Worm (Caenorhabditis elegans): ENCODE data around the gene C25E10.12.

The C25E10.12 gene

ce11 chrV:9065915-9066314, 3.7 kb upstream of the C25E10.12 start:
- TF ChIP-seq F13C5.2 (tag; optimal IDR thresholded peaks at IDR 0.05) (no peak), ets-7 (tag; optimal IDR thresholded peaks at IDR 0.05) (no peak), B0310.2 (tag; optimal IDR thresholded peaks at IDR 0.05) (no peak), scrt-1 (GFP tag; IDR thresholded peaks at IDR 0.05) (no peak), pes-1 (GFP tag; IDR thresholded peaks at IDR 0.05) (no peak), ceh-36 (tag; optimal IDR thresholded peaks at IDR 0.05) (no peak), hmbx-1 (tag; optimal IDR thresholded peaks at IDR 0.05) (no peak), ama-1 (optimal IDR thresholded peaks at IDR 0.05) (no peak), ceh-13 (GFP tag; optimal IDR thresholded peaks at IDR 0.05) (no peak), flt-1 (GFP tag; IDR thresholded peaks at IDR 0.05) (no peak), aly-1 (tag; optimal IDR thresholded peaks at IDR 0.05) (no peak), tbx-37 (GFP tag; conservative IDR thresholded peaks at IDR 0.05) (no peak), tra-4 (tag; optimal IDR thresholded peaks at IDR 0.05) (no peak), hnd-1 (tag; optimal IDR thresholded peaks at IDR 0.05) (no peak), tbx-11 (GFP tag; IDR thresholded peaks at IDR 0.05) (no peak)

- TF ChIP-seq ets-7 (tag; optimal IDR thresholded peaks at IDR 0.05) (no peak), sea-1 (GFP tag; conservative IDR thresholded peaks at IDR 0.05) (no peak), ceh-13 (GFP tag; optimal IDR thresholded peaks at IDR 0.05) (no peak), tbx-37 (GFP tag; conservative IDR thresholded peaks at IDR 0.05) (no peak), F13C5.2 (tag; optimal IDR thresholded peaks at IDR 0.05) (no peak), pes-1 (GFP tag; IDR thresholded peaks at IDR 0.05) (no peak), ama-1 (optimal IDR thresholded peaks at IDR 0.05) (no peak), flt-1 (GFP tag; IDR thresholded peaks at IDR 0.05) (no peak), tbx-11 (GFP tag; IDR thresholded peaks at IDR 0.05) (no peak), tra-4 (tag; optimal IDR thresholded peaks at IDR 0.05) (no peak), aly-1 (tag; optimal IDR thresholded peaks at IDR 0.05) (no peak), hmbx-1 (tag; optimal IDR thresholded peaks at IDR 0.05) (no peak)
Measured at ce11 chrV:9065001-9065400, 2.8 kb upstream of the C25E10.12 start.

ce11 chrV:9063134-9063533, 893 bp upstream of the C25E10.12 start:
- TF ChIP-seq B0310.2 (tag; optimal IDR thresholded peaks at IDR 0.05): no peak

DNA sequence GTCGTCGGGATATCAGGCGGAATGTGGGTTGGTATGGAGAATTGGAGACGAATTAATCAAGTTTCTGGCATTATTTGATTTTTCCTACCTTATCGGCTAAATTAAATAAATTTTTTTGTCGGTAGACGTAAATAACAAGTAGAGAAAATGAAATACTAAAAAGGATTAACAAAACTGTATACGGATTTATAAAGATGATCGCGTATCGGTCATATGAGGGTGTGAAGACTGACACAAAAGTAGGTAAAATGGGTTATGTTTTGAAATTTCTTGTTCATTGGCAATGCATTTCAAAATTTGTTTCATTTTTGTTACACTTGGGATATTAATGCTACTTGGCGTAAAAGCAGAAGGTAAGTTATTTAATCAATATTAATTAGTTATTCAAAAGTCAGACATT, 2.8 kb downstream of the C25E10.12 start, which contains the start of the genes C25E10.16 and C25E10.13:
Gene C25E10.16, minus strand, starts transcription at position 101 of the 400 bp plus-strand sequence.
Gene C25E10.13, plus strand, starts transcription at position 256 of the 400 bp plus-strand sequence.
- TF ChIP-seq hmbx-1 (tag; optimal IDR thresholded peaks at IDR 0.05): no peak
- TF ChIP-seq tra-4 (tag; optimal IDR thresholded peaks at IDR 0.05): no peak
- TF ChIP-seq scrt-1 (GFP tag; IDR thresholded peaks at IDR 0.05): no peak
- TF ChIP-seq tbx-11 (GFP tag; IDR thresholded peaks at IDR 0.05): no peak
- no peak for TF ChIP-seq hnd-1 (tag; optimal IDR thresholded peaks at IDR 0.05)
- no peak for TF ChIP-seq ama-1 (optimal IDR thresholded peaks at IDR 0.05)
- no peak for TF ChIP-seq ceh-36 (tag; optimal IDR thresholded peaks at IDR 0.05)
- no peak for TF ChIP-seq F13C5.2 (tag; optimal IDR thresholded peaks at IDR 0.05)
- TF ChIP-seq ets-7 (tag; optimal IDR thresholded peaks at IDR 0.05): no peak
- no peak for TF ChIP-seq pes-1 (GFP tag; IDR thresholded peaks at IDR 0.05)

DNA sequence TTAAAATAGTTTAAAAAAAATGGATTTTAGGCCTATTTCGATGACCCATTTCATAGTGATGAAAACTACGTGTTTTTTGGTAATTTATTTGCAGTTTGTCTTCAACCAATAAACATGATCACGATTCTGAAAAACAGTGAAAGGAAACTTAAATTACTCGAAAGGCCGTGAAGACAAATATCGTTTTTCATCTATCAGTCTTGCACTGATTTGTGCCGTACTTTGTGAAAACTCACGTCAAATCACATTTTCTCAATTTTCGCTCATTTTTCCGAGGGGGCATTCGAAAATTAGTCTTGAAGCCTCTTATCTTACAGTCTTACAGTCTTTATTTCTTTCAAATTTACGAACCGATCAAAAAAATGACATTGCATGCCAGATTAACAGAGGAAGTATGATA, 3.6 kb downstream of the C25E10.12 start, which contains the start of gene C25E10.11:
Gene C25E10.11, minus strand, starts transcription at position 101 of the 400 bp plus-strand sequence.
- TF ChIP-seq sea-1 (GFP tag; conservative IDR thresholded peaks at IDR 0.05) (no peak), tra-4 (tag; optimal IDR thresholded peaks at IDR 0.05) (no peak), hmg-4 (GFP tag; optimal IDR thresholded peaks at IDR 0.05) (no peak), B0310.2 (tag; optimal IDR thresholded peaks at IDR 0.05) (no peak), aly-1 (tag; optimal IDR thresholded peaks at IDR 0.05) (no peak), tbx-11 (GFP tag; IDR thresholded peaks at IDR 0.05) (no peak), flt-1 (GFP tag; IDR thresholded peaks at IDR 0.05) (no peak)

DNA sequence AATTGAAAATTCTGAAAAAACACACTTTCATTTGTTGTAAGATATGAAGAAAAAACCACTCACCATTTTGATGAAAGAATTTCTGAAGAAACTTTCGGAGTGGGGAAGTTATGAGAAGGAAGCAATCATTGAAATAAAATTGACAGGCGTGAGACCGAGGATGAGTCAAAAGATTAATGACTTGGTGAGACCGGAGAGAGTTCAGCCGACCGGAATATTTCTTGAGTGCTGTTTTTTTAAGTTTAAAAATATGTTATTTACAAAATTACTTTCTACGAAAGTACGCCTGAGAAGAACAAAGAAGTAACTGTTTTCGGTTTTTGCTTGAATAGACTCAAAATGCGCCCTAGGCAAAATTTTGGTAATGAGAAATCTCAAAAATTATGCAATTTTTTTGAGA, 6.0 kb downstream of the C25E10.12 start, which contains the start of gene C25E10.10:
Gene C25E10.10, minus strand, starts transcription at position 101 of the 400 bp plus-strand sequence.
- no peak for TF ChIP-seq B0310.2 (tag; optimal IDR thresholded peaks at IDR 0.05)
- no peak for TF ChIP-seq hnd-1 (tag; optimal IDR thresholded peaks at IDR 0.05)
- no peak for TF ChIP-seq aly-1 (tag; optimal IDR thresholded peaks at IDR 0.05)
- TF ChIP-seq tra-4 (tag; optimal IDR thresholded peaks at IDR 0.05): no peak
- TF ChIP-seq scrt-1 (GFP tag; IDR thresholded peaks at IDR 0.05): no peak

DNA sequence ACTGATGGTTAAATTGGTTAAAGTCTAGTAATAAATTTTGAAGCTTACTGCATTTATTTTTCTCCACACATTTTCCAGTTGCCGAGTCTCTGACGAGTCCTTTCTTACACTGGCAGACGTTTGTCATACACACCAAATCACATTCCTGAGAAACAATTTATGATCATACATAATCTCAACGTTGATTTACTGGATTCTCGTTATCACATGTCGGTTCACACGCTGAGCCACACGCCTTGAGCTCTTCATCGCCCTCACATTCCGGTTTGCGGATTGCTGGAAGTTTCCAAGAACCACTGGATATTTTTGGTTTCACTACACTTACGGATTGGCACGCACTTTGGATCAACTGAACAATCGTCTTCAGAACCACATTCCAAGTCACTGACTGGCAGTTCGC, 6.6 kb downstream of the C25E10.12 start:
- no peak for TF ChIP-seq tbx-37 (GFP tag; conservative IDR thresholded peaks at IDR 0.05)
- no peak for TF ChIP-seq ets-7 (tag; optimal IDR thresholded peaks at IDR 0.05)
- TF ChIP-seq ceh-36 (tag; optimal IDR thresholded peaks at IDR 0.05): no peak
- TF ChIP-seq ama-1 (optimal IDR thresholded peaks at IDR 0.05): no peak
- no peak for TF ChIP-seq pes-1 (GFP tag; IDR thresholded peaks at IDR 0.05)
- no peak for TF ChIP-seq tbx-11 (GFP tag; IDR thresholded peaks at IDR 0.05)
- TF ChIP-seq F13C5.2 (tag; optimal IDR thresholded peaks at IDR 0.05): no peak
- TF ChIP-seq flt-1 (GFP tag; IDR thresholded peaks at IDR 0.05): no peak
- no peak for TF ChIP-seq B0310.2 (tag; optimal IDR thresholded peaks at IDR 0.05)
- TF ChIP-seq hnd-1 (tag; optimal IDR thresholded peaks at IDR 0.05): no peak
- no peak for TF ChIP-seq tra-4 (tag; optimal IDR thresholded peaks at IDR 0.05)
- TF ChIP-seq hmg-4 (GFP tag; optimal IDR thresholded peaks at IDR 0.05): no peak

DNA sequence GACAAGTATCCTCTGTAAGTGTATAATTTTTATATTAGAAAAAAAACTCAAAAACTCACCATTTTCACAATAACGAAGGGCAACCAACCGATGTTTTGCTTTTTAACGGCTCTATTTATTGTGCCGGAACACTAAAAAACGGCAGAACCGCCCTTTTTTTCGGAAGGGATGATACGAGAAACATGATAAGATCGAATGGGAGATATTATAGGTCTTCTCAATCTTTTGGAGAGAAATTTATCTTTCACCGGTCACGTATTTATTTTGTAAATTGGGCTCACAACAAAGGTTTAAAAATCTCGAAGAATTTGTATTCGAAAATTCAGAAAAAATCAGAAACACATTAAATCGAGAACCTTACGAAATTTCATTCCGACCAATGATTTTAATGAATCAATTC, 7.5 kb downstream of the C25E10.12 start, which contains the start of gene swm-1:
Gene swm-1, minus strand, starts transcription at position 101 of the 400 bp plus-strand sequence.
- TF ChIP-seq ets-7 (tag; optimal IDR thresholded peaks at IDR 0.05) (no peak), F13C5.2 (tag; optimal IDR thresholded peaks at IDR 0.05) (no peak), sea-1 (GFP tag; conservative IDR thresholded peaks at IDR 0.05) (no peak), hmg-4 (GFP tag; optimal IDR thresholded peaks at IDR 0.05) (no peak), ceh-13 (GFP tag; optimal IDR thresholded peaks at IDR 0.05) (no peak), aly-1 (tag; optimal IDR thresholded peaks at IDR 0.05) (no peak)

Measured in whole organism, early embryonic.